Worm (Caenorhabditis elegans) whole organism, late embryonic: ENCODE data around the gene ttr-42.

ENCODE experiments used
- Y22D7AL.16 ChIP-seq: sonication (generic microtip); optimal IDR thresholded peaks from 2 replicates; lab custom pipeline; 2016; ENCODE audit warnings: missing genetic modification characterization, missing compliant biosample characterization
- ahr-1 ChIP-seq: sonication (generic microtip); optimal IDR thresholded peaks from 2 replicates; lab custom pipeline; 2016; ENCODE audit warnings: missing genetic modification characterization, missing compliant biosample characterization
- ceh-18 ChIP-seq: sonication (generic microtip); optimal IDR thresholded peaks from 2 replicates; lab custom pipeline; 2016; ENCODE audit warnings: missing genetic modification characterization, missing compliant biosample characterization
- ceh-9 ChIP-seq: sonication (generic microtip); optimal IDR thresholded peaks from 2 replicates; lab custom pipeline; 2016; ENCODE audit warnings: mild to moderate bottlenecking, missing genetic modification characterization, inconsistent platforms, missing compliant biosample characterization
- dmd-4 ChIP-seq: sonication (generic microtip); optimal IDR thresholded peaks from 2 replicates; lab custom pipeline; 2016; ENCODE audit warnings: borderline replicate concordance, missing genetic modification characterization, missing compliant biosample characterization
- eyg-1 ChIP-seq: sonication (generic microtip); optimal IDR thresholded peaks from 2 replicates; lab custom pipeline; 2016; ENCODE audit warnings: missing genotype, missing genetic modification characterization, missing compliant biosample characterization
- fax-1 ChIP-seq: sonication (generic microtip); optimal IDR thresholded peaks from 2 replicates; lab custom pipeline; 2016; ENCODE audit warnings: missing genotype, missing genetic modification characterization, missing compliant biosample characterization
- hlh-8 ChIP-seq: sonication (generic microtip); optimal IDR thresholded peaks from 2 replicates; lab custom pipeline; 2016; ENCODE audit warnings: missing genotype, missing genetic modification characterization, missing compliant biosample characterization
- lim-6 ChIP-seq: sonication (generic microtip); optimal IDR thresholded peaks from 2 replicates; lab custom pipeline; 2016; ENCODE audit warnings: missing genetic modification characterization, missing compliant biosample characterization
- nhr-11 ChIP-seq: fragments of 150-350 bp; optimal IDR thresholded peaks from 2 replicates; lab custom pipeline; 2014; ENCODE audit warnings: missing biosample characterization, missing genetic modification characterization
- nhr-232 ChIP-seq: sonication (generic microtip); optimal IDR thresholded peaks from 2 replicates; lab custom pipeline; 2016; ENCODE audit warnings: missing genetic modification characterization, missing compliant biosample characterization
- odd-2 ChIP-seq: sonication (generic microtip); optimal IDR thresholded peaks from 2 replicates; lab custom pipeline; 2017; ENCODE audit warnings: antibody characterized with exemption, mild to moderate bottlenecking, missing genetic modification characterization, missing compliant biosample characterization
- pat-9 ChIP-seq: fragments of 200-800 bp; sonication (Bioruptor generic); optimal IDR thresholded peaks from 2 replicates; lab custom pipeline; 2018; ENCODE audit warnings: mild to moderate bottlenecking, missing genetic modification characterization, moderate library complexity, missing compliant biosample characterization
- rnt-1 ChIP-seq: sonication (generic microtip); optimal IDR thresholded peaks from 2 replicates; lab custom pipeline; 2016; ENCODE audit warnings: missing genetic modification characterization, missing compliant biosample characterization
- sox-4 ChIP-seq: sonication (generic microtip); optimal IDR thresholded peaks from 2 replicates; lab custom pipeline; 2017; ENCODE audit warnings: mild to moderate bottlenecking, missing genetic modification characterization, inconsistent platforms, missing compliant biosample characterization
- tbx-2 ChIP-seq: sonication (generic microtip); optimal IDR thresholded peaks from 2 replicates; lab custom pipeline; 2016; ENCODE audit warnings: missing genetic modification characterization, missing compliant biosample characterization
- tbx-7 ChIP-seq: sonication (generic microtip); optimal IDR thresholded peaks from 2 replicates; lab custom pipeline; 2016; ENCODE audit warnings: missing genotype, missing genetic modification characterization, missing compliant biosample characterization
- unc-42 ChIP-seq: sonication (generic microtip); optimal IDR thresholded peaks from 2 replicates; lab custom pipeline; 2016; ENCODE audit warnings: missing genotype, missing genetic modification characterization, missing compliant biosample characterization
- unc-55 ChIP-seq: sonication (generic microtip); optimal IDR thresholded peaks from 2 replicates; lab custom pipeline; 2017; ENCODE audit warnings: missing biosample characterization, missing genetic modification reagents, missing genetic modification characterization
- zip-5 ChIP-seq: sonication (generic microtip); optimal IDR thresholded peaks from 2 replicates; lab custom pipeline; 2016; ENCODE audit warnings: missing genetic modification characterization, missing compliant biosample characterization

ttr-42 gene

ce11 chrX:2614158-2614557 lies 36.6 kb downstream of the ttr-42 start:
- TF ChIP-seq unc-55 (GFP tag; lab: Kevin White, UChicago) (peak; percentile 78), unc-42 (no peak)

ce11 chrX:2615626-2616025 lies 38.1 kb downstream of the ttr-42 start, which contains the start of gene T03G6.3:
TSS of gene T03G6.3 (minus strand) at chrX:2615726.
- TF ChIP-seq sox-4 (tag; lab: Kevin White, UChicago): no peak
- no peak for TF ChIP-seq nhr-232 (tag; lab: Kevin White, UChicago)
- TF ChIP-seq unc-55 (GFP tag; lab: Kevin White, UChicago): no peak
- TF ChIP-seq eyg-1 (tag; lab: Kevin White, UChicago): no peak
- no peak for TF ChIP-seq nhr-11
- TF ChIP-seq tbx-7 (tag; lab: Kevin White, UChicago): no peak
- TF ChIP-seq ahr-1 (tag; lab: Kevin White, UChicago): no peak
- no peak for TF ChIP-seq pat-9
- no peak for TF ChIP-seq rnt-1
- no peak for TF ChIP-seq tbx-2 (tag; lab: Kevin White, UChicago)
- TF ChIP-seq hlh-8: no peak
- TF ChIP-seq zip-5 (tag; lab: Kevin White, UChicago): no peak

- TF ChIP-seq dmd-4 (tag; lab: Kevin White, UChicago) (no peak), ceh-18 (tag; lab: Kevin White, UChicago) (peak; percentile 39), ceh-9 (tag; lab: Kevin White, UChicago) (no peak), Y22D7AL.16 (no peak)
- TF ChIP-seq, all 69 proteins: peak for 1
Measured at ce11 chrX:2620280-2620679, 42.7 kb downstream of the ttr-42 start.

- no peak for TF ChIP-seq fax-1 (tag; lab: Kevin White, UChicago)
- TF ChIP-seq lim-6: no peak
- no peak for TF ChIP-seq odd-2 (tag; lab: Kevin White, UChicago)
Measured at ce11 chrX:2626153-2626552, 48.6 kb downstream of the ttr-42 start.
